Fruit fly (Drosophila melanogaster): Measurements from ENCODE around the gene CG6040.

CG6040 gene

dm6 chr3R:19059285-19059684 is 37.5 kb upstream of the CG6040 start:
- TF ChIP-seq CG4496 (GFP tag; IDR thresholded peaks at IDR 0.05), result peak; percentile 32; the same call in 1 of the 3 replicates
- TF ChIP-seq CG13204 (GFP tag; optimal IDR thresholded peaks at IDR 0.05), result peak; percentile 4
- TF ChIP-seq EcR (GFP tag; optimal IDR thresholded peaks at IDR 0.05), result no peak
- no peak for TF ChIP-seq Pif1B (GFP tag; optimal IDR thresholded peaks at IDR 0.05)

- TF ChIP-seq EcR (GFP tag; optimal IDR thresholded peaks at IDR 0.05) (peak; percentile 60), Ets98B (GFP tag; IDR thresholded peaks at IDR 0.05) (no peak), Pif1A (GFP tag; optimal IDR thresholded peaks at IDR 0.05) (no peak), D1 (tag; optimal IDR thresholded peaks at IDR 0.05) (no peak), CG17806 (tag; optimal IDR thresholded peaks at IDR 0.05) (no peak), CG9948 (tag; optimal IDR thresholded peaks at IDR 0.05) (no peak), CG14655 (GFP tag; optimal IDR thresholded peaks at IDR 0.05) (no peak), CG12605 (GFP tag; IDR thresholded peaks at IDR 0.05) (no peak), CG34367 (tag; optimal IDR thresholded peaks at IDR 0.05) (no peak), CG13204 (GFP tag; optimal IDR thresholded peaks at IDR 0.05) (no peak), CG10348 (GFP tag; IDR thresholded peaks at IDR 0.05) (no peak), CG8159 (tag; optimal IDR thresholded peaks at IDR 0.05) (no peak), gl (tag; optimal IDR thresholded peaks at IDR 0.05) (peak; percentile 13)
Measured at dm6 chr3R:19060173-19060572, 36.6 kb upstream of the CG6040 start.

- TF ChIP-seq CG17806 (tag; optimal IDR thresholded peaks at IDR 0.05) (no peak), CG8301 (tag; optimal IDR thresholded peaks at IDR 0.05) (no peak), Ets98B (GFP tag; IDR thresholded peaks at IDR 0.05) (no peak), CG9948 (tag; optimal IDR thresholded peaks at IDR 0.05) (no peak), rn (GFP tag; IDR thresholded peaks at IDR 0.05) (no peak), gl (tag; optimal IDR thresholded peaks at IDR 0.05) (no peak), CG34367 (tag; optimal IDR thresholded peaks at IDR 0.05) (no peak), Pif1B (GFP tag; optimal IDR thresholded peaks at IDR 0.05) (no peak), D1 (tag; optimal IDR thresholded peaks at IDR 0.05) (no peak), Pif1A (GFP tag; optimal IDR thresholded peaks at IDR 0.05) (no peak), CG10348 (GFP tag; IDR thresholded peaks at IDR 0.05) (no peak), CG4496 (GFP tag; IDR thresholded peaks at IDR 0.05) (no peak), CG8159 (tag; optimal IDR thresholded peaks at IDR 0.05) (no peak), CG14655 (GFP tag; optimal IDR thresholded peaks at IDR 0.05) (no peak), Snoo (tag; optimal IDR thresholded peaks at IDR 0.05) (no peak), EcR (GFP tag; optimal IDR thresholded peaks at IDR 0.05) (no peak), CG15710 (tag; optimal IDR thresholded peaks at IDR 0.05) (no peak), CG13204 (GFP tag; optimal IDR thresholded peaks at IDR 0.05) (no peak)
Measured at dm6 chr3R:19062549-19062948, 34.2 kb upstream of the CG6040 start.

- TF ChIP-seq CG12605 (GFP tag; IDR thresholded peaks at IDR 0.05) (no peak), Snoo (tag; optimal IDR thresholded peaks at IDR 0.05) (peak; percentile 67), CG4496 (GFP tag; IDR thresholded peaks at IDR 0.05) (peak; percentile 40; the same call in 1 of the 3 replicates), EcR (GFP tag; optimal IDR thresholded peaks at IDR 0.05) (no peak), Ets98B (GFP tag; IDR thresholded peaks at IDR 0.05) (peak; percentile 15; the same call in 1 of the 2 replicates), CG8159 (tag; optimal IDR thresholded peaks at IDR 0.05) (no peak), gl (tag; optimal IDR thresholded peaks at IDR 0.05) (no peak), Pif1B (GFP tag; optimal IDR thresholded peaks at IDR 0.05) (peak; percentile 35), CG10348 (GFP tag; IDR thresholded peaks at IDR 0.05) (no peak)
Measured at dm6 chr3R:19064037-19064664, 32.6 kb upstream of the CG6040 start.

- TF ChIP-seq CG34367 (tag; optimal IDR thresholded peaks at IDR 0.05) (no peak), Pif1A (GFP tag; optimal IDR thresholded peaks at IDR 0.05) (no peak), Snoo (tag; optimal IDR thresholded peaks at IDR 0.05) (no peak), CG13204 (GFP tag; optimal IDR thresholded peaks at IDR 0.05) (no peak), CG32121 (GFP tag; IDR thresholded peaks at IDR 0.05) (no peak), Ets98B (GFP tag; IDR thresholded peaks at IDR 0.05) (no peak), EcR (GFP tag; optimal IDR thresholded peaks at IDR 0.05) (no peak), CG17806 (tag; optimal IDR thresholded peaks at IDR 0.05) (no peak), fd96Ca (GFP tag; IDR thresholded peaks at IDR 0.05) (no peak), CG4496 (GFP tag; IDR thresholded peaks at IDR 0.05) (no peak), D1 (tag; optimal IDR thresholded peaks at IDR 0.05) (no peak), CG15710 (tag; optimal IDR thresholded peaks at IDR 0.05) (no peak), CG8301 (tag; optimal IDR thresholded peaks at IDR 0.05) (no peak), gl (tag; optimal IDR thresholded peaks at IDR 0.05) (no peak), CG14655 (GFP tag; optimal IDR thresholded peaks at IDR 0.05) (no peak), CG8159 (tag; optimal IDR thresholded peaks at IDR 0.05) (no peak), CG12605 (GFP tag; IDR thresholded peaks at IDR 0.05) (no peak), CG10348 (GFP tag; IDR thresholded peaks at IDR 0.05) (no peak), rn (GFP tag; IDR thresholded peaks at IDR 0.05) (no peak)
Measured at dm6 chr3R:19065474-19065873, 31.3 kb upstream of the CG6040 start.

- TF ChIP-seq CG34367 (tag; optimal IDR thresholded peaks at IDR 0.05) (no peak), Pif1B (GFP tag; optimal IDR thresholded peaks at IDR 0.05) (no peak), CG4496 (GFP tag; IDR thresholded peaks at IDR 0.05) (no peak), rn (GFP tag; IDR thresholded peaks at IDR 0.05) (no peak), fd96Ca (GFP tag; IDR thresholded peaks at IDR 0.05) (no peak), EcR (GFP tag; optimal IDR thresholded peaks at IDR 0.05) (peak; percentile 93), CG12605 (GFP tag; IDR thresholded peaks at IDR 0.05) (no peak)
Measured at dm6 chr3R:19066965-19067614, 29.7 kb upstream of the CG6040 start.
